Worm (Caenorhabditis elegans) whole organism, L1 larva: ENCODE results near the gene nspd-7.

Experiments used
- alr-1 ChIP-seq: fragments of 200-800 bp; sonication (Bioruptor generic); optimal IDR thresholded peaks from 2 replicates; lab custom pipeline; 2018; ENCODE audit warnings: borderline replicate concordance, mild to moderate bottlenecking, missing genetic modification characterization, missing compliant biosample characterization
- blmp-1 ChIP-seq: fragments of 150-350 bp; optimal IDR thresholded peaks from 2 replicates; lab custom pipeline; 2014; ENCODE audit warnings: missing biosample characterization, missing genetic modification characterization
- ceh-82 ChIP-seq, 3 experiments: fragments of 150-350 bp in 1 of 3; sonication (generic microtip) in 2 of 3; optimal IDR thresholded peaks; 2 replicates each; lab custom pipeline; 2014 to 2017; ENCODE audit warnings: missing biosample characterization in 3 of 3, missing genetic modification characterization in 3 of 3
- ceh-88 ChIP-seq: fragments of 200-800 bp; sonication (Bioruptor generic); IDR thresholded peaks from 2 replicates; pipeline ENCODE4 v1.3.6; 2022; ENCODE audit warnings: missing genetic modification characterization, missing compliant biosample characterization
- ceh-90 ChIP-seq: sonication (generic microtip); optimal IDR thresholded peaks from 2 replicates; lab custom pipeline; 2016; ENCODE audit warnings: missing genetic modification characterization, missing compliant biosample characterization
- dpl-1 ChIP-seq, 3 experiments: fragments of 150-350 bp in 2 of 3; sonication (generic microtip) in 1 of 3; optimal IDR thresholded peaks; 2 replicates each; lab custom pipeline; 2014 to 2017; ENCODE audit warnings: missing biosample characterization in 3 of 3, missing genetic modification characterization in 3 of 3, missing genetic modification reagents in 3 of 3
- dsc-1 ChIP-seq: sonication (generic microtip); optimal IDR thresholded peaks from 2 replicates; lab custom pipeline; 2016; ENCODE audit warnings: mild to moderate bottlenecking, missing genetic modification characterization, missing compliant biosample characterization
- efl-1 ChIP-seq, 4 experiments: fragments of 150-350 bp; optimal IDR thresholded peaks in 3 of 4; peaks in 1 of 4; 1 replicate in 1 of 4; 2 replicates in 3 of 4; lab custom pipeline; 2014; ENCODE audit warnings: missing biosample characterization in 2 of 4, missing genetic modification characterization in 2 of 4, missing genetic modification reagents in 2 of 4
- efl-3 ChIP-seq: fragments of 200-800 bp; sonication (Bioruptor generic); optimal IDR thresholded peaks from 2 replicates; lab custom pipeline; 2018; ENCODE audit warnings: mild to moderate bottlenecking, missing genetic modification characterization, missing compliant biosample characterization
- egl-27 ChIP-seq, 2 experiments: fragments of 150-350 bp in 1 of 2; sonication (generic microtip); optimal IDR thresholded peaks; 3 replicates each; lab custom pipeline; 2017 to 2018; ENCODE audit warnings: missing biosample characterization in 2 of 2, missing genetic modification characterization in 2 of 2, missing genetic modification reagents in 2 of 2
- elt-2 ChIP-seq: sonication (generic microtip); optimal IDR thresholded peaks from 2 replicates; lab custom pipeline; 2016; ENCODE audit warnings: missing genetic modification characterization, mild to moderate bottlenecking, inconsistent platforms, missing compliant biosample characterization, missing genetic modification reagents
- elt-3 ChIP-seq, 6 experiments: fragments of 150-350 bp in 1 of 6; sonication (generic microtip); optimal IDR thresholded peaks; 2 replicates each; lab custom pipeline; 2017 to 2018; ENCODE audit warnings: missing biosample characterization in 6 of 6, missing genetic modification characterization in 6 of 6, inconsistent platforms in 1 of 6
- fkh-4 ChIP-seq: sonication (generic microtip); optimal IDR thresholded peaks from 2 replicates; lab custom pipeline; 2016; ENCODE audit warnings: missing compliant biosample characterization, missing genetic modification characterization, borderline replicate concordance
- hlh-17 ChIP-seq: fragments of 200-800 bp; sonication (Bioruptor generic); optimal IDR thresholded peaks from 2 replicates; lab custom pipeline; 2018; ENCODE audit warnings: missing genetic modification characterization, mild to moderate bottlenecking, missing compliant biosample characterization, moderate library complexity, borderline replicate concordance
- irx-1 ChIP-seq: sonication (generic microtip); optimal IDR thresholded peaks from 2 replicates; lab custom pipeline; 2016; ENCODE audit warnings: missing genetic modification characterization, missing compliant biosample characterization
- jun-1 ChIP-seq: fragments of 150-350 bp; optimal IDR thresholded peaks from 2 replicates; lab custom pipeline; 2014; ENCODE audit warnings: missing biosample characterization, missing genetic modification reagents, missing genetic modification characterization
- lin-14 ChIP-seq: fragments of 200-800 bp; sonication (Bioruptor generic); optimal IDR thresholded peaks from 2 replicates; lab custom pipeline; 2018; ENCODE audit warnings: mild to moderate bottlenecking, missing genetic modification characterization, moderate library complexity, missing compliant biosample characterization
- lin-15B ChIP-seq: fragments of 150-350 bp; sonication (generic microtip); optimal IDR thresholded peaks from 3 replicates; lab custom pipeline; 2014; ENCODE audit warnings: missing biosample characterization, missing genetic modification characterization
- lin-35 ChIP-seq, 2 experiments: fragments of 150-350 bp; optimal IDR thresholded peaks; 2 replicates each; lab custom pipeline; 2014; ENCODE audit warnings: missing biosample characterization in 2 of 2, missing genetic modification characterization in 2 of 2, missing genetic modification reagents in 2 of 2
- lir-3 ChIP-seq: sonication (generic microtip); optimal IDR thresholded peaks from 2 replicates; lab custom pipeline; 2016; ENCODE audit warnings: mild to moderate bottlenecking, missing genetic modification characterization, moderate library complexity, missing compliant biosample characterization; ENCODE audit not compliant: poor library complexity
- lsy-2 ChIP-seq, 2 experiments: fragments of 150-350 bp; optimal IDR thresholded peaks; 2 replicates each; lab custom pipeline; 2014; ENCODE audit warnings: missing biosample characterization in 2 of 2, missing genetic modification characterization in 2 of 2
- mep-1 ChIP-seq: fragments of 150-350 bp; optimal IDR thresholded peaks from 2 replicates; lab custom pipeline; 2014; ENCODE audit warnings: missing biosample characterization, missing genetic modification characterization
- nhr-11 ChIP-seq: fragments of 150-350 bp; optimal IDR thresholded peaks from 2 replicates; lab custom pipeline; 2014; ENCODE audit warnings: missing biosample characterization, missing genetic modification characterization
- nhr-12 ChIP-seq: sonication (generic microtip); optimal IDR thresholded peaks from 2 replicates; lab custom pipeline; 2017; ENCODE audit warnings: missing biosample characterization, missing genetic modification characterization
- nhr-19 ChIP-seq: fragments of 200-800 bp; sonication (Bioruptor generic); conservative IDR thresholded peaks from 2 replicates; pipeline ENCODE4 v1.3.6; 2022; ENCODE audit warnings: missing genetic modification characterization, missing compliant biosample characterization
- nhr-20 ChIP-seq: sonication (generic microtip); optimal IDR thresholded peaks from 2 replicates; lab custom pipeline; 2016; ENCODE audit warnings: mild to moderate bottlenecking, missing genetic modification characterization, missing compliant biosample characterization
- nhr-237 ChIP-seq: fragments of 150-350 bp; optimal IDR thresholded peaks from 2 replicates; lab custom pipeline; 2014; ENCODE audit warnings: missing biosample characterization, missing genetic modification characterization
- nhr-47 ChIP-seq: sonication (generic microtip); optimal IDR thresholded peaks from 2 replicates; lab custom pipeline; 2016; ENCODE audit warnings: mild to moderate bottlenecking, missing genetic modification characterization, moderate library complexity, missing compliant biosample characterization
- nhr-76 ChIP-seq: sonication (generic microtip); optimal IDR thresholded peaks from 2 replicates; lab custom pipeline; 2017; ENCODE audit warnings: missing biosample characterization, missing genetic modification characterization
- nhr-77 ChIP-seq: fragments of 150-350 bp; optimal IDR thresholded peaks from 2 replicates; lab custom pipeline; 2014; ENCODE audit warnings: missing biosample characterization, missing genetic modification characterization
- nhr-84 ChIP-seq: sonication (generic microtip); optimal IDR thresholded peaks from 2 replicates; lab custom pipeline; 2017; ENCODE audit warnings: missing biosample characterization, missing genetic modification characterization
- pax-3 ChIP-seq: fragments of 200-800 bp; sonication (Bioruptor generic); optimal IDR thresholded peaks from 2 replicates; lab custom pipeline; 2018; ENCODE audit warnings: mild to moderate bottlenecking, missing genetic modification characterization, moderate library complexity, missing compliant biosample characterization
- rnt-1 ChIP-seq: sonication (generic microtip); optimal IDR thresholded peaks from 2 replicates; lab custom pipeline; 2016; ENCODE audit warnings: mild to moderate bottlenecking, missing genetic modification characterization, moderate library complexity, missing compliant biosample characterization
- skn-1 ChIP-seq: fragments of 150-350 bp; optimal IDR thresholded peaks from 2 replicates; lab custom pipeline; 2014; ENCODE audit warnings: missing biosample characterization, missing genetic modification characterization
- snpc-4 ChIP-seq: fragments of 150-350 bp; optimal IDR thresholded peaks from 2 replicates; lab custom pipeline; 2014; ENCODE audit warnings: missing biosample characterization, missing genetic modification characterization
- snu-23 ChIP-seq: sonication (generic microtip); optimal IDR thresholded peaks from 2 replicates; lab custom pipeline; 2016; ENCODE audit warnings: missing genetic modification characterization, missing compliant biosample characterization
- sox-4 ChIP-seq: sonication (generic microtip); optimal IDR thresholded peaks from 2 replicates; lab custom pipeline; 2016; ENCODE audit warnings: missing genetic modification characterization, missing compliant biosample characterization
- sup-37 ChIP-seq: fragments of 200-800 bp; sonication (Bioruptor generic); optimal IDR thresholded peaks from 2 replicates; lab custom pipeline; 2018; ENCODE audit warnings: mild to moderate bottlenecking, missing genetic modification characterization, missing compliant biosample characterization
- swsn-7 ChIP-seq: sonication (generic microtip); optimal IDR thresholded peaks from 2 replicates; lab custom pipeline; 2016; ENCODE audit warnings: missing genetic modification characterization, missing compliant biosample characterization
- tbx-2 ChIP-seq: sonication (generic microtip); optimal IDR thresholded peaks from 2 replicates; lab custom pipeline; 2016; ENCODE audit warnings: missing genetic modification characterization, missing compliant biosample characterization
- unc-130 ChIP-seq: fragments of 150-350 bp; optimal IDR thresholded peaks from 2 replicates; lab custom pipeline; 2017; ENCODE audit warnings: missing biosample characterization, missing genetic modification characterization, inconsistent platforms
- unc-62 ChIP-seq: fragments of 150-350 bp; optimal IDR thresholded peaks from 2 replicates; lab custom pipeline; 2014; ENCODE audit warnings: missing biosample characterization, missing genetic modification reagents, missing genetic modification characterization
- unc-98 ChIP-seq: fragments of 200-800 bp; sonication (Bioruptor generic); IDR thresholded peaks from 2 replicates; pipeline ENCODE4 v1.3.6; 2022; ENCODE audit warnings: missing genetic modification characterization, missing compliant biosample characterization
- zag-1 ChIP-seq: fragments of 150-350 bp; optimal IDR thresholded peaks from 2 replicates; lab custom pipeline; 2014; ENCODE audit warnings: missing biosample characterization, missing genetic modification characterization
- zip-4 ChIP-seq: fragments of 200-800 bp; sonication (Bioruptor generic); optimal IDR thresholded peaks from 2 replicates; lab custom pipeline; 2018; ENCODE audit warnings: mild to moderate bottlenecking, missing genetic modification characterization, moderate library complexity, missing compliant biosample characterization
- ztf-11 ChIP-seq, 2 experiments: sonication (generic microtip); optimal IDR thresholded peaks; 2 replicates each; lab custom pipeline; 2016 to 2017; ENCODE audit warnings: missing genetic modification characterization in 2 of 2, missing biosample characterization in 1 of 2, missing compliant biosample characterization in 1 of 2
- ztf-4 ChIP-seq: fragments of 150-350 bp; optimal IDR thresholded peaks from 2 replicates; lab custom pipeline; 2014; ENCODE audit warnings: missing biosample characterization, missing genetic modification characterization

nspd-7 gene

DNA sequence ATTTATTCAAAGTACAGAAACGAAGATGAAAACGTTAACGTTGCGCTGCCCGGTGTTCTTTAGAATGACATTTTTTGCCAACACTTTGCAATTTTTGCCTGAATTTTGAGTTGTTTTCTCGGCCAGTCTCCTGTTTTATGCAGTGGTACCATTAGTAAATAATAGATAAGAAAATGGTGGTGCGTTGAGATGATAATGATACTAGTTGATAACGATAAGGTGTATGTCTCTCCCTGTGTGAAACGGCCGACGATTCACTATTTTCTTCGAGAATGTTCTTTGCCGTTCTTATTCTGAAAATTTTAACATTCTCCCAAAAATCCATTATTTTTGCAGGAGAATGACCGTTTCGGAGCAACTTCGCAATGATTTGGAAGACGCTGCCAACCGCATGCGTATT, 25.7 kb downstream of the nspd-7 start, which contains the start of gene tkt-1 (continued):
- TF ChIP-seq fkh-4 (tag; lab: Kevin White, UChicago) (no peak), unc-130 (peak; percentile 15), unc-98 (GFP tag; lab: Robert Waterston, UW) (no peak), efl-1 (optimal IDR thresholded peaks at IDR 0.05; lab: Kevin White, UChicago) (no peak), efl-1 (GFP tag; optimal IDR thresholded peaks at IDR 0.05 in 1 of 2; lab: Kevin White, UChicago) (no peak), ceh-88 (GFP tag; lab: Robert Waterston, UW) (no peak), nhr-84 (no peak), nhr-19 (no peak), ztf-11 (tag; optimal IDR thresholded peaks at IDR 0.05; lab: Kevin White, UChicago) (no peak), nhr-12 (no peak), sup-37 (no peak), pax-3 (no peak), nhr-76 (tag; lab: Kevin White, UChicago) (no peak), nhr-11 (tag; lab: Kevin White, UChicago) (no peak), elt-2 (tag; lab: Kevin White, UChicago) (peak; percentile 67), blmp-1 (tag; lab: Kevin White, UChicago) (no peak), swsn-7 (tag; lab: Kevin White, UChicago) (no peak), lin-35 (GFP tag; optimal IDR thresholded peaks at IDR 0.05; lab: Kevin White, UChicago) (peak in 1 of 2 experiments; percentile 28), skn-1 (tag; lab: Kevin White, UChicago) (no peak), nhr-77 (no peak)
- TF ChIP-seq, all 84 proteins: peak for 8

ce11 chrIV:10242458-10243123, 26.4 kb downstream of the nspd-7 start:
- TF ChIP-seq lir-3 (tag; lab: Kevin White, UChicago) = peak; percentile 40
- peak; percentile 61 for TF ChIP-seq rnt-1 (tag; lab: Kevin White, UChicago)
- TF ChIP-seq snpc-4 = no peak
- TF ChIP-seq nhr-237 (tag; lab: Kevin White, UChicago) = no peak
- no peak for TF ChIP-seq lin-15B (tag; lab: Kevin White, UChicago)
- TF ChIP-seq unc-130 = peak; percentile 41
- peak; percentile 71 to 87 (median 85) for TF ChIP-seq dpl-1 (GFP tag; optimal IDR thresholded peaks at IDR 0.05; lab: Kevin White, UChicago)
- peak; percentile 50 for TF ChIP-seq skn-1 (tag; lab: Kevin White, UChicago)
- no peak for TF ChIP-seq ceh-82 (tag; optimal IDR thresholded peaks at IDR 0.05; lab: Kevin White, UChicago)
- no peak for TF ChIP-seq dsc-1
- peak; percentile 1 for TF ChIP-seq swsn-7 (tag; lab: Kevin White, UChicago)
- TF ChIP-seq jun-1 (tag; lab: Kevin White, UChicago) = no peak
- TF ChIP-seq nhr-20 (tag; lab: Kevin White, UChicago) = peak; percentile 57
- TF ChIP-seq nhr-47 (tag; lab: Kevin White, UChicago) = no peak
- peak; percentile 41 for TF ChIP-seq mep-1 (tag; lab: Kevin White, UChicago)
- TF ChIP-seq alr-1 = no peak
- peak; percentile 49 for TF ChIP-seq tbx-2 (tag; lab: Kevin White, UChicago)
- TF ChIP-seq pax-3 = no peak
- no peak for TF ChIP-seq unc-62 (GFP tag; lab: Kevin White, UChicago)
- TF ChIP-seq zip-4 = no peak
- peak; percentile 81 to 91 for TF ChIP-seq lin-35 (GFP tag; optimal IDR thresholded peaks at IDR 0.05; lab: Kevin White, UChicago)
- TF ChIP-seq elt-2 (tag; lab: Kevin White, UChicago) = no peak
- no peak for TF ChIP-seq ztf-11 (tag; optimal IDR thresholded peaks at IDR 0.05; lab: Kevin White, UChicago)
- no peak for TF ChIP-seq irx-1 (tag; lab: Kevin White, UChicago)
- no peak for TF ChIP-seq ztf-4 (tag; lab: Kevin White, UChicago)
- no peak for TF ChIP-seq egl-27 (tag; optimal IDR thresholded peaks at IDR 0.05; lab: Kevin White, UChicago)
- TF ChIP-seq zag-1 = no peak
- peak; percentile 52 for TF ChIP-seq lin-14
- TF ChIP-seq nhr-19 = 0 out of 2 replicates have a peak, but pooled peaks have one; percentile 14
- peak; percentile 45 for TF ChIP-seq snu-23
- no peak for TF ChIP-seq unc-98 (GFP tag; lab: Robert Waterston, UW)
- TF ChIP-seq ceh-90 (tag; lab: Kevin White, UChicago) = peak; percentile 61
- no peak for TF ChIP-seq efl-3 (GFP tag; lab: Kevin White, UChicago)
- TF ChIP-seq efl-1 (optimal IDR thresholded peaks at IDR 0.05; lab: Kevin White, UChicago) = peak; percentile 83 to 92
- peak; percentile 86 to 98 for TF ChIP-seq efl-1 (GFP tag; optimal IDR thresholded peaks at IDR 0.05 in 1 of 2; lab: Kevin White, UChicago)
- no peak for TF ChIP-seq hlh-17 (GFP tag; lab: Kevin White, UChicago)
- peak in 1 of 6 experiments; percentile 7 for TF ChIP-seq elt-3 (tag; optimal IDR thresholded peaks at IDR 0.05; lab: Kevin White, UChicago)
- TF ChIP-seq sox-4 = no peak
- peak in 1 of 2 experiments; percentile 55 for TF ChIP-seq lsy-2 (tag; optimal IDR thresholded peaks at IDR 0.05; lab: Kevin White, UChicago)
